Fruit fly (Drosophila melanogaster) whole organism, embryonic: ENCODE data around the gene Sec3.
A peak's percentile ranks its signal among the peaks of the same experiment; 100 is the strongest.

Experiments used
- ATbp ChIP-seq: fragments of 200-800 bp; sonication (Bioruptor generic); optimal IDR thresholded peaks from 2 replicates; lab custom pipeline; 2017; ENCODE audit warnings: missing biosample characterization, mild to moderate bottlenecking, missing genetic modification characterization, missing genetic modification reagents
- Adf1 ChIP-seq: fragments of 200-800 bp; sonication (Bioruptor generic); IDR thresholded peaks from 2 replicates; pipeline ENCODE4 v1.3.6; 2022; ENCODE audit warnings: missing biosample characterization, missing genetic modification characterization
- Asciz ChIP-seq: fragments of 200-800 bp; sonication (Bioruptor generic); optimal IDR thresholded peaks from 2 replicates; lab custom pipeline; 2017; ENCODE audit warnings: missing biosample characterization, mild to moderate bottlenecking, missing genetic modification characterization, missing genetic modification reagents
- B-H2 ChIP-seq: fragments of 200-800 bp; sonication (Bioruptor generic); optimal IDR thresholded peaks from 2 replicates; lab custom pipeline; 2018; ENCODE audit warnings: missing biosample characterization, mild to moderate bottlenecking, missing genetic modification characterization
- CG11560 ChIP-seq: fragments of 200-800 bp; sonication (Bioruptor generic); IDR thresholded peaks from 3 replicates; pipeline ENCODE4 v1.3.6; 2022; ENCODE audit warnings: missing biosample characterization, missing genetic modification characterization
- CG12769 ChIP-seq: fragments of 200-800 bp; sonication (Bioruptor generic); optimal IDR thresholded peaks from 2 replicates; lab custom pipeline; 2019; ENCODE audit warnings: missing biosample characterization, mild to moderate bottlenecking, missing genetic modification characterization, moderate library complexity
- CG14710 ChIP-seq: fragments of 200-800 bp; sonication (Bioruptor generic); optimal IDR thresholded peaks from 3 replicates; lab custom pipeline; 2019; ENCODE audit warnings: missing biosample characterization, mild to moderate bottlenecking, missing genetic modification characterization, moderate library complexity
- CG15601 ChIP-seq: fragments of 200-800 bp; sonication (Bioruptor generic); optimal IDR thresholded peaks from 3 replicates; lab custom pipeline; 2019; ENCODE audit warnings: missing biosample characterization, mild to moderate bottlenecking, missing genetic modification characterization, moderate library complexity
- CG1602 ChIP-seq: fragments of 200-800 bp; sonication (Bioruptor generic); optimal IDR thresholded peaks from 3 replicates; lab custom pipeline; 2016; ENCODE audit warnings: missing biosample characterization, missing genetic modification characterization
- CG16813 ChIP-seq: fragments of 200-800 bp; sonication (Bioruptor generic); IDR thresholded peaks from 3 replicates; pipeline ENCODE4 v1.3.6; 2022; ENCODE audit warnings: missing biosample characterization, missing genetic modification characterization; ENCODE audit not compliant: partially characterized antibody
- CG17361 ChIP-seq: fragments of 200-800 bp; sonication (Bioruptor generic); IDR thresholded peaks from 3 replicates; pipeline ENCODE4 v1.3.6; 2022; ENCODE audit warnings: missing biosample characterization, missing genetic modification characterization
- CG17612 ChIP-seq: fragments of 200-800 bp; sonication (Bioruptor generic); IDR thresholded peaks from 2 replicates; pipeline ENCODE4 v1.3.6; 2022; ENCODE audit warnings: missing biosample characterization, missing genetic modification characterization
- CG18011 ChIP-seq: fragments of 200-800 bp; sonication (Bioruptor generic); optimal IDR thresholded peaks from 2 replicates; lab custom pipeline; 2017; ENCODE audit warnings: missing biosample characterization, missing genetic modification characterization, mild to moderate bottlenecking, moderate library complexity, missing genotype
- CG18619 ChIP-seq: fragments of 200-800 bp; sonication (Bioruptor generic); optimal IDR thresholded peaks from 3 replicates; lab custom pipeline; 2017; ENCODE audit warnings: missing biosample characterization, mild to moderate bottlenecking, missing genetic modification characterization
- CG3838 ChIP-seq: fragments of 200-800 bp; sonication (Bioruptor generic); optimal IDR thresholded peaks from 3 replicates; lab custom pipeline; 2016; ENCODE audit warnings: missing biosample characterization, missing genetic modification characterization
- CG4707 ChIP-seq: fragments of 200-800 bp; sonication (Bioruptor generic); optimal IDR thresholded peaks from 2 replicates; lab custom pipeline; 2018; ENCODE audit warnings: missing biosample characterization, mild to moderate bottlenecking, missing genetic modification characterization, moderate library complexity
- CG4820 ChIP-seq: fragments of 200-800 bp; sonication (Bioruptor generic); optimal IDR thresholded peaks from 3 replicates; lab custom pipeline; 2016; ENCODE audit warnings: missing biosample characterization, missing genetic modification characterization
- CG6254 ChIP-seq: fragments of 200-800 bp; sonication (Bioruptor generic); optimal IDR thresholded peaks from 3 replicates; lab custom pipeline; 2017; ENCODE audit warnings: mild to moderate bottlenecking, missing biosample characterization, missing genetic modification reagents, missing genetic modification characterization
- CG6791 ChIP-seq: fragments of 200-800 bp; sonication (Bioruptor generic); IDR thresholded peaks from 3 replicates; pipeline ENCODE4 v1.3.6; 2022; ENCODE audit warnings: missing biosample characterization, missing genetic modification characterization; ENCODE audit not compliant: partially characterized antibody
- CG7271 ChIP-seq: fragments of 200-800 bp; sonication (Bioruptor generic); optimal IDR thresholded peaks from 2 replicates; lab custom pipeline; 2018; ENCODE audit warnings: missing biosample characterization, mild to moderate bottlenecking, missing genetic modification characterization, moderate library complexity
- CG7786 ChIP-seq: fragments of 200-800 bp; sonication (Bioruptor generic); optimal IDR thresholded peaks from 2 replicates; lab custom pipeline; 2016; ENCODE audit warnings: missing biosample characterization, missing genetic modification characterization
- CG9817 ChIP-seq: fragments of 200-800 bp; sonication (Bioruptor generic); optimal IDR thresholded peaks from 2 replicates; lab custom pipeline; 2018; ENCODE audit warnings: missing biosample characterization, mild to moderate bottlenecking, missing genetic modification characterization, moderate library complexity
- CTCF ChIP-seq: fragments of 200-800 bp; sonication (Bioruptor generic); optimal IDR thresholded peaks from 2 replicates; lab custom pipeline; 2017; ENCODE audit warnings: missing biosample characterization, mild to moderate bottlenecking, missing genetic modification characterization, moderate library complexity
- Dek ChIP-seq: fragments of 200-800 bp; sonication (Bioruptor generic); optimal IDR thresholded peaks from 3 replicates; lab custom pipeline; 2019; ENCODE audit warnings: missing biosample characterization, mild to moderate bottlenecking, missing genetic modification characterization, moderate library complexity
- Dp ChIP-seq: fragments of 200-800 bp; sonication (Bioruptor generic); optimal IDR thresholded peaks from 2 replicates; lab custom pipeline; 2018; ENCODE audit warnings: missing biosample characterization, mild to moderate bottlenecking, missing genetic modification characterization, moderate library complexity
- Drgx ChIP-seq: fragments of 200-800 bp; sonication (Bioruptor generic); IDR thresholded peaks from 2 replicates; pipeline ENCODE4 v1.3.6; 2022; ENCODE audit warnings: missing biosample characterization, missing genetic modification characterization
- E2f1 ChIP-seq: fragments of 200-800 bp; sonication (Bioruptor generic); IDR thresholded peaks from 2 replicates; pipeline ENCODE4 v1.3.6; 2022; ENCODE audit warnings: missing biosample characterization, missing genetic modification characterization
- Eip74EF ChIP-seq, 2 experiments: fragments of 200-800 bp in 1 of 2; fragments of >200 bp in 1 of 2; sonication (Bioruptor generic) in 1 of 2; optimal IDR thresholded peaks; 2 replicates each; lab custom pipeline; 2017 to 2019; ENCODE audit warnings: missing biosample characterization in 2 of 2, missing genetic modification characterization in 2 of 2, mild to moderate bottlenecking in 1 of 2, moderate library complexity in 1 of 2
- Gug ChIP-seq: fragments of 200-800 bp; sonication (Bioruptor generic); IDR thresholded peaks from 4 replicates; pipeline ENCODE4 v1.3.6; 2022; ENCODE audit warnings: missing biosample characterization, missing genetic modification characterization
- Hmr ChIP-seq: fragments of 200-800 bp; sonication (Bioruptor generic); optimal IDR thresholded peaks from 3 replicates; lab custom pipeline; 2017; ENCODE audit warnings: mild to moderate bottlenecking, missing biosample characterization, missing genetic modification reagents, missing genetic modification characterization
- NFAT ChIP-seq: fragments of 200-800 bp; sonication (Bioruptor generic); IDR thresholded peaks from 2 replicates; pipeline ENCODE4 v1.3.6; 2022; ENCODE audit warnings: missing biosample characterization, missing genetic modification characterization
- NfI ChIP-seq: fragments of 200-800 bp; sonication (Bioruptor generic); optimal IDR thresholded peaks from 3 replicates; lab custom pipeline; 2018; ENCODE audit warnings: missing biosample characterization, mild to moderate bottlenecking, missing genetic modification characterization, moderate library complexity
- Sin3A ChIP-seq: fragments of >200 bp; optimal IDR thresholded peaks from 2 replicates; lab custom pipeline; 2018
- Six4 ChIP-seq: fragments of 200-800 bp; sonication (Bioruptor generic); optimal IDR thresholded peaks from 2 replicates; lab custom pipeline; 2016; ENCODE audit warnings: missing biosample characterization, missing genetic modification characterization
- Ssrp ChIP-seq: fragments of 200-800 bp; sonication (Bioruptor generic); optimal IDR thresholded peaks from 2 replicates; lab custom pipeline; 2018; ENCODE audit warnings: missing biosample characterization, mild to moderate bottlenecking, missing genetic modification characterization, moderate library complexity
- Tbp ChIP-seq: fragments of >200 bp; optimal IDR thresholded peaks from 2 replicates; lab custom pipeline; 2018; ENCODE audit warnings: missing biosample characterization, missing genetic modification characterization
- bowl ChIP-seq: fragments of 200-800 bp; sonication (Bioruptor generic); IDR thresholded peaks from 2 replicates; pipeline ENCODE4 v1.3.6; 2022; ENCODE audit warnings: missing biosample characterization, missing genetic modification characterization
- br ChIP-seq: fragments of >200 bp; optimal IDR thresholded peaks from 2 replicates; lab custom pipeline; 2017
- chif ChIP-seq, 2 experiments: fragments of 200-800 bp; sonication (Bioruptor generic); optimal IDR thresholded peaks; 3 replicates each; lab custom pipeline; 2016; ENCODE audit warnings: missing biosample characterization in 2 of 2, missing genetic modification characterization in 2 of 2
- dmrt11E ChIP-seq: fragments of 200-800 bp; sonication (Bioruptor generic); optimal IDR thresholded peaks from 3 replicates; lab custom pipeline; 2018; ENCODE audit warnings: missing biosample characterization, mild to moderate bottlenecking, missing genetic modification characterization, moderate library complexity
- ems ChIP-seq: fragments of 200-800 bp; sonication (Bioruptor generic); optimal IDR thresholded peaks from 3 replicates; lab custom pipeline; 2016; ENCODE audit warnings: missing biosample characterization, missing genetic modification characterization
- ham ChIP-seq: fragments of 200-800 bp; sonication (Bioruptor generic); IDR thresholded peaks from 2 replicates; pipeline ENCODE4 v1.3.6; 2022; ENCODE audit warnings: missing biosample characterization, missing genetic modification characterization
- kah ChIP-seq: fragments of 200-800 bp; sonication (Bioruptor generic); optimal IDR thresholded peaks from 2 replicates; lab custom pipeline; 2018; ENCODE audit warnings: missing biosample characterization, mild to moderate bottlenecking, missing genetic modification characterization
- lbe ChIP-seq: fragments of 200-800 bp; sonication (Bioruptor generic); optimal IDR thresholded peaks from 2 replicates; lab custom pipeline; 2016; ENCODE audit warnings: missing biosample characterization, mild to moderate bottlenecking, missing genetic modification characterization
- lola ChIP-seq, 3 experiments: fragments of >200 bp in 2 of 3; fragments of 200-800 bp in 1 of 3; sonication (Bioruptor generic) in 1 of 3; optimal IDR thresholded peaks; 2 replicates each; lab custom pipeline; 2017 to 2019; ENCODE audit warnings: missing biosample characterization in 3 of 3, missing genetic modification characterization in 3 of 3, mild to moderate bottlenecking in 1 of 3, moderate library complexity in 1 of 3
- nerfin-1 ChIP-seq: fragments of 200-800 bp; sonication (Bioruptor generic); optimal IDR thresholded peaks from 3 replicates; lab custom pipeline; 2019; ENCODE audit warnings: missing biosample characterization, mild to moderate bottlenecking, missing genetic modification characterization, moderate library complexity
- odd ChIP-seq: fragments of 200-800 bp; sonication (Bioruptor generic); optimal IDR thresholded peaks from 2 replicates; lab custom pipeline; 2017; ENCODE audit warnings: missing biosample characterization, mild to moderate bottlenecking, missing genetic modification characterization
- prd ChIP-seq, 3 experiments: fragments of >200 bp in 2 of 3; fragments of 200-800 bp in 1 of 3; sonication (Bioruptor generic) in 1 of 3; optimal IDR thresholded peaks in 2 of 3; IDR thresholded peaks in 1 of 3; 2 replicates in 2 of 3; 3 replicates in 1 of 3; pipeline versions ENCODE4 v1.3.6 to Lab custom; 2017 to 2022; ENCODE audit warnings: missing biosample characterization in 1 of 3, missing genetic modification characterization in 1 of 3
- schlank ChIP-seq: fragments of 200-800 bp; sonication (Bioruptor generic); optimal IDR thresholded peaks from 2 replicates; lab custom pipeline; 2018; ENCODE audit warnings: missing biosample characterization, mild to moderate bottlenecking, missing genetic modification characterization
- zf30C ChIP-seq: fragments of 200-800 bp; sonication (Bioruptor generic); optimal IDR thresholded peaks from 3 replicates; lab custom pipeline; 2018; ENCODE audit warnings: missing biosample characterization, mild to moderate bottlenecking, missing genetic modification characterization

The Sec3 gene

dm6 chr3L:17428779-17429178 lies 3.8 kb upstream of the Sec3 start, which contains the start of gene Gorab (continued):
- TF ChIP-seq CG12769 (tag; lab: Kevin White, UChicago) (no peak), CG3838 (GFP tag; lab: Kevin White, UChicago) (peak; percentile 56), CG18619 (GFP tag; lab: Kevin White, UChicago) (peak; percentile 74), CG17361 (peak; percentile 93), E2f1 (peak; percentile 96), CG6254 (GFP tag; lab: Kevin White, UChicago) (peak; percentile 51), CG11560 (tag; lab: Robert Waterston, UW) (peak; percentile 93), Dp (peak; percentile 75), NFAT (GFP tag; lab: Robert Waterston, UW) (peak; percentile 93), CG1602 (GFP tag; lab: Kevin White, UChicago) (peak; percentile 93), CG7271 (tag; lab: Kevin White, UChicago) (peak; percentile 77), CTCF (peak; percentile 17), B-H2 (GFP tag; lab: Kevin White, UChicago) (peak; percentile 24), Dek (peak; percentile 62), Adf1 (GFP tag; lab: Robert Waterston, UW) (peak; percentile 74), kah (GFP tag; lab: Kevin White, UChicago) (no peak), lbe (GFP tag; lab: Kevin White, UChicago) (peak; percentile 90), Tbp (GFP tag; lab: Kevin White, UChicago) (no peak), NfI (GFP tag; lab: Kevin White, UChicago) (peak; percentile 88), CG4707 (GFP tag; lab: Kevin White, UChicago) (peak; percentile 44), bowl (GFP tag; lab: Robert Waterston, UW) (peak; percentile 83), zf30C (GFP tag; lab: Kevin White, UChicago) (no peak), Gug (GFP tag; lab: Robert Waterston, UW) (peak; percentile 92), br (no peak), Asciz (GFP tag; lab: Kevin White, UChicago) (peak; percentile 66), CG17612 (GFP tag; lab: Robert Waterston, UW) (peak; percentile 83), CG15601 (tag; lab: Kevin White, UChicago) (peak; percentile 86), Sin3A (lab: Kevin White, UChicago) (peak; percentile 46), Eip74EF (GFP tag; optimal IDR thresholded peaks at IDR 0.05; lab: Kevin White, UChicago) (peak in 1 of 2 experiments; percentile 16), CG16813 (peak; percentile 48; the same call in 2 of the 3 replicates), ems (GFP tag; lab: Kevin White, UChicago) (peak; percentile 85), Ssrp (peak; percentile 92), CG14710 (peak; percentile 94), odd (GFP tag; lab: Kevin White, UChicago) (peak; percentile 39), ham (GFP tag; lab: Robert Waterston, UW) (0 out of 2 replicates have a peak, but pooled peaks have one; percentile 45), dmrt11E (peak; percentile 90), CG7786 (GFP tag; lab: Kevin White, UChicago) (peak; percentile 63), prd (optimal IDR thresholded peaks at IDR 0.05; lab: Kevin White, UChicago) (no peak), prd (GFP tag; IDR thresholded peaks at IDR 0.05; lab: Robert Waterston, UW) (peak; percentile 98), Hmr (GFP tag; lab: Kevin White, UChicago) (peak; percentile 67), CG6791 (GFP tag; lab: Robert Waterston, UW) (peak; percentile 52; the same call in 1 of the 3 replicates), CG9817 (tag; lab: Kevin White, UChicago) (peak; percentile 75), Drgx (peak; percentile 90), lola (GFP tag; optimal IDR thresholded peaks at IDR 0.05; lab: Kevin White, UChicago) (peak in 1 of 3 experiments; percentile 86), ATbp (GFP tag; lab: Kevin White, UChicago) (peak; percentile 50), schlank (tag; lab: Kevin White, UChicago) (no peak), Six4 (GFP tag; lab: Kevin White, UChicago) (peak; percentile 78), chif (GFP tag; optimal IDR thresholded peaks at IDR 0.05; lab: Kevin White, UChicago) (peak; percentile 62 to 79), CG18011 (peak; percentile 56), nerfin-1 (tag; lab: Kevin White, UChicago) (peak; percentile 54), CG4820 (peak; percentile 86)
